Fruit fly (Drosophila melanogaster) Kc167 (cell line): ENCODE results near the gene CG42374.

ENCODE experiments used
- Sin3A ChIP-seq: fragments of >200 bp; optimal IDR thresholded peaks from 2 replicates; lab custom pipeline; 2018; ENCODE audit warnings: missing external identifiers
- h ChIP-seq: fragments of >200 bp; optimal IDR thresholded peaks from 3 replicates; lab custom pipeline; 2018; ENCODE audit warnings: missing external identifiers
- insv ChIP-seq: fragments of >200 bp; optimal IDR thresholded peaks from 3 replicates; lab custom pipeline; 2018; ENCODE audit warnings: missing external identifiers
- psq ChIP-seq: fragments of >200 bp; optimal IDR thresholded peaks from 2 replicates; lab custom pipeline; 2017; ENCODE audit warnings: missing external identifiers
- ttk ChIP-seq: sonication (Bioruptor generic); optimal IDR thresholded peaks from 2 replicates; lab custom pipeline; 2017; ENCODE audit warnings: missing external identifiers

dm6 chr3L:19291465-19292413, 28.2 kb downstream of the CG42374 start:
- TF ChIP-seq Sin3A, result no peak
- TF ChIP-seq psq (lab: Kevin White, UChicago), result no peak
- TF ChIP-seq h (lab: Kevin White, UChicago), result no peak
- TF ChIP-seq insv (lab: Kevin White, UChicago), result no peak
- TF ChIP-seq ttk (lab: Kevin White, UChicago), result no peak
